Worm (Caenorhabditis elegans): ENCODE data around the gene puf-3.

puf-3 gene

DNA sequence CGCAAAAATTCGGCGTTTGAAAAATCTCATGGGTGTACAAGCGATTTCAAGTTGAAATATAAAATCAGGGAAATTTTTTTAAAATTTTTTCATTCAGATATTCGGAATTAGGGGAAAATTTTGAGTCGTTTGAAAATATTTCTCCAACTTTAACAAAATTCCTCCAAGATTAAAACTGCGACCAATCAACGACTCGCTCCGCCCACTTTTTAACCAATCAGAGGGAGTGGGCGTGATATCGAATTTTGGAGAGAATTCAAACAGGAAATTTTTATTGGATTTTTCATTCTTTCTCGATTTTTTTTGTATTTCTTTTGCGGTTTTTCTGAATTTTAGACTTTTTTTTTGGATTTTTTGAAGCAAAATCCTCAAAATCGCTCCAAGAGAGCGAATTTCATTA lies 13.3 kb upstream of the puf-3 start:
- TF ChIP-seq klf-2 (GFP tag; conservative IDR thresholded peaks at IDR 0.05) (no peak), ztf-29 (GFP tag; IDR thresholded peaks at IDR 0.05) (no peak), med-1 (GFP tag; optimal IDR thresholded peaks at IDR 0.05; ENCODE audit: insufficient read depth) (no peak)

DNA sequence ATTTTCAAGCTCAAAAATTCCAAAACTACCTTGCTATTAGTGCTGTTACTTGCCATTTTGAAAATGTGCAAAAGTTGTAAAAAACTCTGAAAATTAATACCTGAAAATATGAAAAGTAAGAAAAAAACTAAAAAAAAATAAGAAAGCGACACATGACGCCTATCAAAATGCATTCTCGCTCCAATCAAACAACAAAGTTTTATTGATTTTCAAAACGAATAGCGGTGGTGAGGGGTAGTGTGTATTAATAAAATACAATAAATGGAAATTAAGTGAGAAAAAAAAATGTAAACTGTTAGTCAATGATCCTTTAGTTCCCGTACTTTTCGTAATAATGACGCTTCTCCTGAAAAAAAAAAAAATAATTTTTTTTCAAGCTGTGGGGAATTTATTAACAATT lies 9.8 kb upstream of the puf-3 start, which contains the start of gene dcap-2:
TSS of gene dcap-2 (minus strand) at position 86 of the 400 bp plus-strand sequence.
- TF ChIP-seq T22C8.4 (GFP tag; IDR thresholded peaks at IDR 0.05) (peak; percentile 50), ztf-29 (GFP tag; IDR thresholded peaks at IDR 0.05) (no peak)

DNA sequence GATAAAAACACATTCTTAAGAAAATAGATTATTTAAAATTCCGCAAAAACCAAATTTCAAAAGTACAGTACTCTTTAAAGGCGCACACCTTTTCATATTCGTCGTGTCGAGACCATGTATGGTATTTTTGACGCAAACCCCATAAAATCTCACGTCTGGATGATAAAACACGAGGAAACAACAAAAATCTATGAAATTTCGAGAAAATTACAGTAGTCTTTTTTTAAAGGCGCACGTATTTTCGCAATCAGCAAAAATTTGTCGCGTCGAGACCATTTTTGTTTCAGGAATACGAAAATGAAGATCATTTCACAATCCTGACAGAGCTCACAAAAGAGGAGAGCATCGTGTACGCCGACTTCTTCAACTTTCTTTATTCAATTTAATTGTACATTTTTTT lies 1.0 kb upstream of the puf-3 start:
- TF ChIP-seq T22C8.4 (GFP tag; IDR thresholded peaks at IDR 0.05) (no peak), flt-1 (GFP tag; IDR thresholded peaks at IDR 0.05) (no peak), cog-1 (tag; optimal IDR thresholded peaks at IDR 0.05) (no peak), ref-1 (GFP tag; conservative IDR thresholded peaks at IDR 0.05) (no peak), ztf-23 (GFP tag; IDR thresholded peaks at IDR 0.05) (no peak)

DNA sequence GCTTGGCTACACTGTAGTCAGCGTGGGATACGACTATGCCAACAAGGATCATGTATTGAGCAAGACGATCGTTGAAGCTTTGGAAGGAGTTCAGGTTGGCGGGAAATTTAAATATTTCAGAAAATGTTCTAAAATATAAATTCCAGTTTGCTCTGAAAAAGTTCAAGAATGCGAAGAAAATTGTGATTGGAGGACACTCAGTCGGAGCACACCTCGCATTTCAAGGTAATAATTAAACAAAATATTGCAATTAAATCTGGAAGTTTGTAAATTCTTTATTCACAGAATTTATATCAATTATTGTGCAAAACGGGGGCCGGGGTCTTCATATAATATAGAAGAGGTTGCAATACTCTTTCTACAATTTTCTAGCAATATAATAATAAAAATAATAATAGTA lies 1.9 kb downstream of the puf-3 start:
- TF ChIP-seq med-1 (GFP tag; optimal IDR thresholded peaks at IDR 0.05; ENCODE audit: insufficient read depth) (no peak), klf-2 (GFP tag; conservative IDR thresholded peaks at IDR 0.05) (no peak), flt-1 (GFP tag; IDR thresholded peaks at IDR 0.05) (no peak), cog-1 (tag; optimal IDR thresholded peaks at IDR 0.05) (no peak), ztf-29 (GFP tag; IDR thresholded peaks at IDR 0.05) (no peak), T22C8.4 (GFP tag; IDR thresholded peaks at IDR 0.05) (no peak)

DNA sequence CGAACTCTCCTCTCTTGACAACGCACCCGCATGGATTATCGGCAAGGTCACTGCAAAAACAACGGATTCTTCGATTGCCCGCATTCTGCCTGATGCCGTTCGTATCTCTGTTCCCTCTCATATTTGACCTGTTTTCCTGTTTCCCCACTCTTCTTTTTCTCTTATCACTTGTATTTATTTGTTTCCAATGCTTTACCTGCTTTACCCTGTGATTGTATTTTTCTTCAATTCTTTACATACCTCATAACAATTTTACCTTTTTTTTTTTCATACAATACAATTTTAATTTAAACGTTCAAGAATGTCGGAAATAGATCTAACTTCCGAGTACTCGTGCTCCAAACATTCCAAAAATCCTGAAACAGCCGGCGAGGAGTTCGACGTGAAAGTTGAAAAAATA lies 3.0 kb downstream of the puf-3 start, which contains the start of gene afmd-2:
TSS of gene afmd-2 (plus strand) at position 301 of the 400 bp plus-strand sequence.
- TF ChIP-seq ref-1 (GFP tag; conservative IDR thresholded peaks at IDR 0.05) (no peak), cog-1 (tag; optimal IDR thresholded peaks at IDR 0.05) (no peak), tab-1 (GFP tag; IDR thresholded peaks at IDR 0.05) (no peak), T22C8.4 (GFP tag; IDR thresholded peaks at IDR 0.05) (no peak), med-1 (GFP tag; optimal IDR thresholded peaks at IDR 0.05; ENCODE audit: insufficient read depth) (no peak), ztf-23 (GFP tag; IDR thresholded peaks at IDR 0.05) (no peak), ztf-29 (GFP tag; IDR thresholded peaks at IDR 0.05) (no peak), klf-2 (GFP tag; conservative IDR thresholded peaks at IDR 0.05) (no peak), flt-1 (GFP tag; IDR thresholded peaks at IDR 0.05) (no peak)

DNA sequence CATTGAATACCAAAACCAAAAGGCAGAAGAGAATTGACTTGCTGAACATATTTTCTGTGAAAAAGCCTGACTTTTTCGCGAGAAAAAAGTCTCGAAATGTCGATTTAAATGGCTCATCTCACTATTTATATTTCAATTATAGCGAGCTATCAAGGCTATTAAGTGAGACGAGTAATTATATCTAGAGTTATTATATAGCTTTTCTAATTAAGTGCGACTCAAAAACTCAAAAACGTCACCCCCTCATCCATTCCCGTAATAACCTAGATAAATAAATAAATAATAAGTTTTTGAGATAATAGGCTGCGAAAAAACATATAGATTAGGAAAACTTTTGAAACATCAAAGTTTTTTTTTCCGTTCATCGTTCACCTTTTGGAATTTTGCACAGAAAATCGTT lies 6.3 kb downstream of the puf-3 start, which contains the start of gene nlp-17:
TSS of gene nlp-17 (minus strand) at position 101 of the 400 bp plus-strand sequence.
- TF ChIP-seq ztf-23 (GFP tag; IDR thresholded peaks at IDR 0.05) (no peak), flt-1 (GFP tag; IDR thresholded peaks at IDR 0.05) (no peak), tab-1 (GFP tag; IDR thresholded peaks at IDR 0.05) (no peak), ref-1 (GFP tag; conservative IDR thresholded peaks at IDR 0.05) (no peak), klf-2 (GFP tag; conservative IDR thresholded peaks at IDR 0.05) (no peak), med-1 (GFP tag; optimal IDR thresholded peaks at IDR 0.05; ENCODE audit: insufficient read depth) (no peak), cog-1 (tag; optimal IDR thresholded peaks at IDR 0.05) (no peak), ztf-29 (GFP tag; IDR thresholded peaks at IDR 0.05) (no peak), T22C8.4 (GFP tag; IDR thresholded peaks at IDR 0.05) (no peak)

DNA sequence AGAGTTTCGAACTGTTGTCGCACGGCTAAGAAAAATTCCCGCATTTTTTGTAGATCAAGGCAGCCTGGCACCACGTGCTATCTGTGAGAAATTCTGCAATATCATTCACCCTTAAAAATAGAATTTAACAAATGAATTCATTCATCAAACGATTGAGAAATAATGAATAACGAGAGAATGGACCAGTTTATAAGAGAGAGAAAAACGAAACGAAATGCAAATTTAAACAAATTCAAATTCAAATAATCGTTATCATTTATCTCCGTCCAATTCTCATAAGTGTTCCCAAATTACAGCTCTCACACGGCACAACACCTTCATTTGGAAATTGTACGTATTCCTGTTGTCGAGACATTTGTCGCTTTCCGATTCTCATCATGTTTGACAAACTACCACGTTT lies 6.8 kb downstream of the puf-3 start, which contains the start of gene seld-1:
TSS of gene seld-1 (plus strand) at position 301 of the 400 bp plus-strand sequence.
- TF ChIP-seq med-1 (GFP tag; optimal IDR thresholded peaks at IDR 0.05; ENCODE audit: insufficient read depth) (no peak), ztf-23 (GFP tag; IDR thresholded peaks at IDR 0.05) (no peak), ztf-29 (GFP tag; IDR thresholded peaks at IDR 0.05) (no peak), klf-2 (GFP tag; conservative IDR thresholded peaks at IDR 0.05) (no peak)

DNA sequence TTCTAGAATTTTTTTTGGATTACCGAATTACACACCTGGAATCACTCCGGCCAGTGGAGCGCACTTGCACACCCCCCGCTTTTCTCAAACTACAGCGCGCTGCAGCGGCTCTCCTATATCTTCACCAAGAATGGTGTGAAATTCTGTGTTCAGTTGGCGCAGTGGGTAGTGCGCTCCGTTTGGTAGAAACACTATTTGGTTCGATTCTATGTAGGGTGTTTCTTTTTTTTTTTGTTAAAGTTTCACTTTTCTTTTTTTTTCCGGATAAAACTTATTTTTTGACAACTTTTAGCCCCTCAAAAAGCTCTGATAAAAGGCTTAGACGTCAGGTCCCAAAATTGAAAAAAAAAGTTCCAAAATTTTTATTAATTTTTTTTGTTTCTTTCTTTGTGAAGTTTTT lies 7.9 kb downstream of the puf-3 start:
- TF ChIP-seq flt-1 (GFP tag; IDR thresholded peaks at IDR 0.05) (peak; percentile 67), ref-1 (GFP tag; conservative IDR thresholded peaks at IDR 0.05) (0 out of 2 replicates have a peak, but pooled peaks have one; percentile 17), tab-1 (GFP tag; IDR thresholded peaks at IDR 0.05) (0 out of 2 replicates have a peak, but pooled peaks have one; percentile 53), T22C8.4 (GFP tag; IDR thresholded peaks at IDR 0.05) (peak; percentile 66), ztf-23 (GFP tag; IDR thresholded peaks at IDR 0.05) (0 out of 2 replicates have a peak, but pooled peaks have one; percentile 37)

DNA sequence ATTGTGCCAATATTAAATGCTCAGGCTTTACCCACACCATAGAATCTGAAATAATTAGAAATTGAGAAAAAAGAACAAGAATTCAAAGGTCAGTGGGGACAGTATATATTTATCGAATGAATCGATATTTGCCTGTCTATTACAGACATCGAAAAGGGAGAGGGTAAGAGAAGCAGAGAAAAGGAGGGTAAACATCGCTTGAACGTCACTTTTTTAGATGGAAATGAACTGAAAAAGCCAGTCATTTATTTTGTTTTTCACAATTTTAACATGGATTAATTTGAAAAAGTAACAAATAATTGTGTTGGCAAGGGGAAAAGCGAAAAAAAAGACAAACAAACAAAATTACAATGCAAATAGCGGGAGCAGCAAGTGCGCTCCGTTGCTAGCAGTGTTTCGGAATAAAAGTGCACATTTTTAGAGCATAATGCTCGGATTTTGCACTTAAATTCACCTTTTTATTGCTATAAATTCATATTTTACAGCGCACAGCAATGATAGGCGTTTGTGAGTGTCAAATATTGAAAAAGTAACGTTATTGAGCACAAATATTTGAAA lies 9.1 kb downstream of the puf-3 start, which contains the start of gene tbc-9:
TSS of gene tbc-9 (minus strand) at position 51 of the 558 bp plus-strand sequence.
- TF ChIP-seq cog-1 (tag; optimal IDR thresholded peaks at IDR 0.05) (no peak), flt-1 (GFP tag; IDR thresholded peaks at IDR 0.05) (no peak), T22C8.4 (GFP tag; IDR thresholded peaks at IDR 0.05) (no peak; the same call in 1 of the 2 replicates)

DNA sequence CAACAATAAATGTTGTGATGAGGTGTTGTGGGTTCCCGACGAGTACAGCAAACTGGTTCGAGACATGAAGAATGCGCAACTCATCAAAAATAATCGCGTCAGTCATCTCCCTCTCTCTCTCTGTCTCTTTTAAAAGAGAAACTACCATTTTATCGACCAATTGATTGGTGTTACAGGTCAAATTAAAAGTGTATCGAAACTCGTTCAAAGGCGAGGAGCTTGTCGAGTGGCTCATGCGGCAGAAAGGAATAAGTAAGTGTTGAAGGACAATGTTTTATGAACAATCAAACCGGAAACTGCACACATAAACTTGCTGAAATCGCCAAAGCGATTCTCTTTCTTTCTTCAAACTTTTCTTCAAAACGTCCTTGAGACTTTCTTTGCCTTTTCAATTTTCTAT lies 18.2 kb downstream of the puf-3 start:
- TF ChIP-seq flt-1 (GFP tag; IDR thresholded peaks at IDR 0.05) = no peak
- TF ChIP-seq cog-1 (tag; optimal IDR thresholded peaks at IDR 0.05) = no peak
- TF ChIP-seq ztf-23 (GFP tag; IDR thresholded peaks at IDR 0.05) = no peak

DNA sequence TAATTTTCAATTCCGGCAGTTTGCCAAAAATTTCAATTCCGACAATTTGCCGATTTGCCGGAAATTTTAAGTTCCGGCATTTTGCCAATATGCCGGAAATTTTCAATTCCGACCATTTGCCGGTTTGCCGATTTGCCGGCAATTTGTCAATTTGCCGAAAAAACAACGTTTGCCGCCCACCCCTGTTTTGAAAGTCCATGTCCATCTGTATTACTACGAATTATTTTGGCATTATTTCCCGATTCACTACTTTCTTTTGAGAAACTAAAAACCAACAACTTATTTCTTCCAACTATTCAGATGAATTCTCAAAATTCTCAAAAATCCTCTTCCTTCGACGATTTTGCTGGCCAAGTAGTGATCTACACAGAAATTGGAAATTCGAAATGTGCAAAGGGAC lies 19.7 kb downstream of the puf-3 start, which contains the start of gene Y45F10A.7:
TSS of gene Y45F10A.7 (plus strand) at position 301 of the 400 bp plus-strand sequence.
- TF ChIP-seq flt-1 (GFP tag; IDR thresholded peaks at IDR 0.05) = no peak
